Fruit fly (Drosophila melanogaster) whole organism: ENCODE data around the gene CG43750.

Experiments
- CG8478 ChIP-seq: fragments of >200 bp; optimal IDR thresholded peaks from 2 replicates; lab custom pipeline; 2018; ENCODE audit warnings: inconsistent platforms
- Dll ChIP-seq: fragments of >200 bp; optimal IDR thresholded peaks from 2 replicates; lab custom pipeline; 2017
- EcR ChIP-seq, 2 experiments: fragments of >200 bp; optimal IDR thresholded peaks; 2 replicates each; lab custom pipeline; 2017; ENCODE audit warnings: missing biosample characterization in 2 of 2, missing genetic modification characterization in 2 of 2, missing genetic modification reagents in 2 of 2
- pan ChIP-seq: fragments of >200 bp; optimal IDR thresholded peaks from 2 replicates; lab custom pipeline; 2017
- psq ChIP-seq: fragments of >200 bp; optimal IDR thresholded peaks from 2 replicates; lab custom pipeline; 2017
- usp ChIP-seq: fragments of >200 bp; optimal IDR thresholded peaks from 2 replicates; lab custom pipeline; 2017; ENCODE audit warnings: missing biosample characterization, missing genetic modification characterization, mixed read lengths

- no peak for TF ChIP-seq usp (GFP tag; lab: Kevin White, UChicago)
- TF ChIP-seq CG8478 = no peak
- TF ChIP-seq EcR (GFP tag; optimal IDR thresholded peaks at IDR 0.05; lab: Kevin White, UChicago) = no peak
- TF ChIP-seq Dll (lab: Kevin White, UChicago) = no peak
- no peak for TF ChIP-seq pan (lab: Kevin White, UChicago)
- no peak for TF ChIP-seq psq (lab: Kevin White, UChicago)
Measured at dm6 chr2L:2370352-2370751, 20.1 kb downstream of the CG43750 start.
